Fruit fly (Drosophila melanogaster): ENCODE results near the gene CG13077.

Gene CG13077

dm6 chr2L:19582185-19582584, 16.5 kb downstream of the CG13077 start, which contains the start of gene Hakai (continued):
- TF ChIP-seq fd85E (GFP tag; optimal IDR thresholded peaks at IDR 0.05) (no peak), Hr39 (GFP tag; optimal IDR thresholded peaks at IDR 0.05) (peak; percentile 55), CG8119 (GFP tag; IDR thresholded peaks at IDR 0.05) (no peak; the same call in 2 of the 3 replicates), dsx (GFP tag; optimal IDR thresholded peaks at IDR 0.05; ENCODE audit: poor library complexity, severe bottlenecking) (no peak), CG32006 (GFP tag; optimal IDR thresholded peaks at IDR 0.05) (peak; percentile 30), Eip93F (GFP tag; optimal IDR thresholded peaks at IDR 0.05) (no peak), eg (GFP tag; IDR thresholded peaks at IDR 0.05) (0 out of 3 replicates have a peak, but pooled peaks have one; percentile 43), Smox (GFP tag; optimal IDR thresholded peaks at IDR 0.05) (peak; percentile 44), CG8632 (GFP tag; optimal IDR thresholded peaks at IDR 0.05) (no peak), topi (GFP tag; optimal IDR thresholded peaks at IDR 0.05) (peak; percentile 53), Hr38 (GFP tag; optimal IDR thresholded peaks at IDR 0.05) (no peak), CG10631 (GFP tag; optimal IDR thresholded peaks at IDR 0.05) (peak; percentile 39), cyc (GFP tag; optimal IDR thresholded peaks at IDR 0.05) (peak; percentile 64), CG3919 (GFP tag; optimal IDR thresholded peaks at IDR 0.05) (peak; percentile 74), OdsH (GFP tag; optimal IDR thresholded peaks at IDR 0.05) (peak; percentile 50), CG34406 (GFP tag; optimal IDR thresholded peaks at IDR 0.05) (peak; percentile 30), dac (GFP tag; optimal IDR thresholded peaks at IDR 0.05) (no peak), fkh (GFP tag; optimal IDR thresholded peaks at IDR 0.05) (no peak), CG3032 (tag; optimal IDR thresholded peaks at IDR 0.05) (peak; percentile 36), Hr4 (GFP tag; optimal IDR thresholded peaks at IDR 0.05) (peak; percentile 67), pdm3 (GFP tag; optimal IDR thresholded peaks at IDR 0.05) (peak; percentile 29), spab (GFP tag; optimal IDR thresholded peaks at IDR 0.05) (no peak), lz (GFP tag; optimal IDR thresholded peaks at IDR 0.05) (peak; percentile 51), CG8319 (GFP tag; optimal IDR thresholded peaks at IDR 0.05) (peak; percentile 26), fd59A (GFP tag; optimal IDR thresholded peaks at IDR 0.05) (no peak), CG31627 (GFP tag; optimal IDR thresholded peaks at IDR 0.05) (peak; percentile 61), svp (GFP tag) (no peak), CG6792 (GFP tag; optimal IDR thresholded peaks at IDR 0.05) (no peak)

- TF ChIP-seq eg (GFP tag; IDR thresholded peaks at IDR 0.05): no peak; the same call in 2 of the 3 replicates
- peak; percentile 70 for TF ChIP-seq cyc (GFP tag; optimal IDR thresholded peaks at IDR 0.05)
- peak; percentile 38 for TF ChIP-seq CG32006 (GFP tag; optimal IDR thresholded peaks at IDR 0.05)
- TF ChIP-seq Lpt (GFP tag; optimal IDR thresholded peaks at IDR 0.05): peak; percentile 14
- no peak for TF ChIP-seq dsx (GFP tag; optimal IDR thresholded peaks at IDR 0.05; ENCODE audit: poor library complexity, severe bottlenecking)
- TF ChIP-seq Hr39 (GFP tag; optimal IDR thresholded peaks at IDR 0.05): peak; percentile 82
- TF ChIP-seq CG10631 (GFP tag; optimal IDR thresholded peaks at IDR 0.05): peak; percentile 55
- TF ChIP-seq esn (GFP tag; optimal IDR thresholded peaks at IDR 0.05): peak; percentile 74
- peak; percentile 13 for TF ChIP-seq Sox15 (GFP tag; optimal IDR thresholded peaks at IDR 0.05)
- TF ChIP-seq Smox (GFP tag; optimal IDR thresholded peaks at IDR 0.05): peak; percentile 47
- TF ChIP-seq CG8119 (GFP tag; IDR thresholded peaks at IDR 0.05): no peak
- peak; percentile 58 for TF ChIP-seq Hr4 (GFP tag; optimal IDR thresholded peaks at IDR 0.05)
- TF ChIP-seq CG3919 (GFP tag; optimal IDR thresholded peaks at IDR 0.05): peak; percentile 66
- peak; percentile 56 for TF ChIP-seq Met (GFP tag; optimal IDR thresholded peaks at IDR 0.05)
- peak; percentile 91 for TF ChIP-seq fkh (GFP tag; optimal IDR thresholded peaks at IDR 0.05)
- TF ChIP-seq Hr38 (GFP tag; optimal IDR thresholded peaks at IDR 0.05): no peak
- TF ChIP-seq CG3032 (tag; optimal IDR thresholded peaks at IDR 0.05): peak; percentile 64
- TF ChIP-seq CG9139 (GFP tag; optimal IDR thresholded peaks at IDR 0.05): no peak
- peak; percentile 50 for TF ChIP-seq Eip75B (GFP tag; optimal IDR thresholded peaks at IDR 0.05)
- peak in 1 of 2 experiments; percentile 26 for TF ChIP-seq salr (GFP tag; optimal IDR thresholded peaks at IDR 0.05)
- TF ChIP-seq CG1621 (tag; optimal IDR thresholded peaks at IDR 0.05): peak; percentile 17
- no peak for TF ChIP-seq CG6808 (GFP tag; optimal IDR thresholded peaks at IDR 0.05)
- TF ChIP-seq CG8632 (GFP tag; optimal IDR thresholded peaks at IDR 0.05): no peak
- TF ChIP-seq net (GFP tag; optimal IDR thresholded peaks at IDR 0.05): peak; percentile 46
- no peak for TF ChIP-seq CG6854 (GFP tag; optimal IDR thresholded peaks at IDR 0.05)
- TF ChIP-seq fd59A (GFP tag; optimal IDR thresholded peaks at IDR 0.05): no peak
- no peak; the same call in 1 of the 2 replicates for TF ChIP-seq Gug (GFP tag; IDR thresholded peaks at IDR 0.05)
- peak; percentile 40 for TF ChIP-seq CG11902 (GFP tag; optimal IDR thresholded peaks at IDR 0.05)
- TF ChIP-seq Blimp-1 (GFP tag; optimal IDR thresholded peaks at IDR 0.05): no peak
- peak in 1 of 2 experiments; percentile 27 for TF ChIP-seq ss (GFP tag; optimal IDR thresholded peaks at IDR 0.05)
- TF ChIP-seq CG4318 (GFP tag; optimal IDR thresholded peaks at IDR 0.05): no peak
- peak; percentile 68 for TF ChIP-seq CG6792 (GFP tag; optimal IDR thresholded peaks at IDR 0.05)
- peak; percentile 79 for TF ChIP-seq acj6 (GFP tag; optimal IDR thresholded peaks at IDR 0.05)
- TF ChIP-seq CG16779 (tag; optimal IDR thresholded peaks at IDR 0.05): no peak
- TF ChIP-seq CG6163 (GFP tag; IDR thresholded peaks at IDR 0.05): no peak
- TF ChIP-seq Sox14 (GFP tag; optimal IDR thresholded peaks at IDR 0.05): peak; percentile 86
These were observed 18.3 kb downstream of the CG13077 start, which contains the start of the genes PCNA2 and CG10366 for dm6 chr2L:19583926-19584392. TSS of gene PCNA2 (minus strand) at chr2L:19583990. TSS of gene CG10366 (plus strand) at chr2L:19584235.

Data from whole organism, prepupa.